Worm (Caenorhabditis elegans) whole organism, L3 larva: ENCODE results near the gene F48F5.8.

Source experiments
- ama-1 ChIP-seq: fragments of 150-350 bp; optimal IDR thresholded peaks from 2 replicates; lab custom pipeline; 2018
- egl-27 ChIP-seq: sonication (generic microtip); optimal IDR thresholded peaks from 4 replicates; lab custom pipeline; 2017; ENCODE audit warnings: missing biosample characterization, missing genetic modification reagents, missing genetic modification characterization
- pqm-1 ChIP-seq: fragments of 150-350 bp; optimal IDR thresholded peaks from 2 replicates; lab custom pipeline; 2017; ENCODE audit warnings: missing biosample characterization, missing genetic modification characterization, inconsistent platforms
- skn-1 ChIP-seq: fragments of 150-350 bp; optimal IDR thresholded peaks from 2 replicates; lab custom pipeline; 2014; ENCODE audit warnings: missing biosample characterization, missing genetic modification characterization
- snpc-4 ChIP-seq: fragments of 150-350 bp; optimal IDR thresholded peaks from 2 replicates; lab custom pipeline; 2014; ENCODE audit warnings: missing biosample characterization, missing genetic modification characterization
- tbx-2 ChIP-seq: sonication (generic microtip); optimal IDR thresholded peaks from 2 replicates; lab custom pipeline; 2016; ENCODE audit warnings: mild to moderate bottlenecking, missing genetic modification characterization, missing compliant biosample characterization
- unc-39 ChIP-seq: sonication (generic microtip); optimal IDR thresholded peaks from 4 replicates; lab custom pipeline; 2017; ENCODE audit warnings: missing biosample characterization, missing genetic modification characterization

DNA sequence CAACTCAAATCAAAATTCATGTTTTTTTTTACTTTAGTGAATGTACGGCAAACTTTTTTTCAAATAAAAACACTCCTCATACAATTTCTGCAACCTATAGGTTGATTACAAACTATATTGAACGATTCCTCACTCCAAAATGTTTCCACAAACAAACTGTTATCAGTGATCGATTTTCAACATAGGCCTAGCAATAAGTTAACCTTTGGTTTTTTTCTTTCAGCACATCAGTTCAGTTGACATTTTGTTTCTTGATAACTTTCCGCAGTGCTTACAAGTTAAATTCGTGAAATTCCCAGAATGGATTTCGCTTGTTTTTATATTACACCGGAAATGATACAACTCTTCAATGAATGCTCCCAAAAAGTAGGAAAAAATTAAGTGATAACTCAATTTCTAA, 37.7 kb upstream of the F48F5.8 start, which contains the start of gene F53H2.1:
- TF ChIP-seq egl-27 (tag; lab: Kevin White, UChicago) (no peak), snpc-4 (no peak), ama-1 (lab: Kevin White, UChicago) (no peak), skn-1 (no peak), pqm-1 (tag; lab: Kevin White, UChicago) (no peak), unc-39 (tag; lab: Kevin White, UChicago) (no peak), tbx-2 (tag; lab: Kevin White, UChicago) (no peak)
